Worm (Caenorhabditis elegans): ENCODE results near the gene erp-44.2.

Gene erp-44.2

ce11 chrIV:7829275-7829938 lies 5.1 kb downstream of the erp-44.2 start, which contains the start of gene C06A6.4:
C06A6.4 (minus strand) TSS chrIV:7829298.
- TF ChIP-seq elt-2 (tag; optimal IDR thresholded peaks at IDR 0.05): peak; percentile 83
- no peak for TF ChIP-seq lsy-12 (tag; optimal IDR thresholded peaks at IDR 0.05)

ce11 chrIV:7824649-7825048 lies 9.8 kb downstream of the erp-44.2 start:
- TF ChIP-seq daf-12 (tag; optimal IDR thresholded peaks at IDR 0.05): no peak
- peak; percentile 53 for TF ChIP-seq nhr-23 (tag; optimal IDR thresholded peaks at IDR 0.05)
- peak; percentile 16 for TF ChIP-seq nhr-25 (tag; optimal IDR thresholded peaks at IDR 0.05)

ce11 chrIV:7822524-7822923 lies 12.0 kb downstream of the erp-44.2 start, which contains the start of gene T14A8.2:
T14A8.2 (minus strand) TSS chrIV:7822624.
- no peak for TF ChIP-seq pqm-1 (tag; optimal IDR thresholded peaks at IDR 0.05)
- no peak for TF ChIP-seq lin-15B (tag; optimal IDR thresholded peaks at IDR 0.05)
- no peak for TF ChIP-seq ztf-11 (tag; optimal IDR thresholded peaks at IDR 0.05)
- TF ChIP-seq mdl-1 (tag; optimal IDR thresholded peaks at IDR 0.05): no peak
- no peak for TF ChIP-seq eor-1 (tag; optimal IDR thresholded peaks at IDR 0.05)
- TF ChIP-seq skn-1 (tag; optimal IDR thresholded peaks at IDR 0.05): no peak
- no peak for TF ChIP-seq unc-39 (tag; optimal IDR thresholded peaks at IDR 0.05)
- no peak for TF ChIP-seq elt-2 (tag; optimal IDR thresholded peaks at IDR 0.05)
- no peak for TF ChIP-seq nhr-23 (tag; optimal IDR thresholded peaks at IDR 0.05)
- TF ChIP-seq snpc-4 (tag; optimal IDR thresholded peaks at IDR 0.05): no peak
- TF ChIP-seq egl-27 (tag; optimal IDR thresholded peaks at IDR 0.05): no peak
- no peak for TF ChIP-seq egl-5 (tag; optimal IDR thresholded peaks at IDR 0.05)

- TF ChIP-seq lin-15B (tag; optimal IDR thresholded peaks at IDR 0.05) (peak; percentile 42), unc-62 (GFP tag; optimal IDR thresholded peaks at IDR 0.05) (peak; percentile 44), egl-5 (tag; optimal IDR thresholded peaks at IDR 0.05) (no peak), lin-39 (tag; optimal IDR thresholded peaks at IDR 0.05) (peak; percentile 84), ceh-82 (tag; optimal IDR thresholded peaks at IDR 0.05) (no peak), snpc-4 (tag; optimal IDR thresholded peaks at IDR 0.05) (peak; percentile 40), hmg-11 (tag; optimal IDR thresholded peaks at IDR 0.05) (peak; percentile 90), ZK546.5 (tag; optimal IDR thresholded peaks at IDR 0.05) (no peak), mdl-1 (tag; optimal IDR thresholded peaks at IDR 0.05) (peak; percentile 29), ceh-28 (tag; optimal IDR thresholded peaks at IDR 0.05) (peak; percentile 58), pha-4 (tag; optimal IDR thresholded peaks at IDR 0.05) (peak; percentile 51), nfya-1 (tag; optimal IDR thresholded peaks at IDR 0.05; ENCODE audit: insufficient read depth) (peak; percentile 81)
Observed at ce11 chrIV:7817852-7818251, 16.6 kb downstream of the erp-44.2 start, which contains the start of gene ric-3. ric-3 (plus strand) TSS chrIV:7818251.

ce11 chrIV:7816402-7817102 lies 17.9 kb downstream of the erp-44.2 start:
- peak; percentile 38 for TF ChIP-seq nhr-43 (tag; optimal IDR thresholded peaks at IDR 0.05; ENCODE audit: poor library complexity, severe bottlenecking)
- TF ChIP-seq egl-5 (tag; optimal IDR thresholded peaks at IDR 0.05): peak; percentile 80
- peak; percentile 11 for TF ChIP-seq nfya-1 (tag; optimal IDR thresholded peaks at IDR 0.05; ENCODE audit: insufficient read depth)
- TF ChIP-seq pha-4 (tag; optimal IDR thresholded peaks at IDR 0.05): peak; percentile 4
- TF ChIP-seq skn-1 (tag; optimal IDR thresholded peaks at IDR 0.05): no peak

ce11 chrIV:7815683-7816183 lies 18.7 kb downstream of the erp-44.2 start, which contains the start of gene cdgs-1:
cdgs-1 (minus strand) TSS chrIV:7815733.
- TF ChIP-seq nhr-76 (tag; optimal IDR thresholded peaks at IDR 0.05) (no peak), hmg-11 (tag; optimal IDR thresholded peaks at IDR 0.05) (no peak), pqm-1 (tag; optimal IDR thresholded peaks at IDR 0.05) (peak; percentile 1), nhr-43 (tag; optimal IDR thresholded peaks at IDR 0.05; ENCODE audit: poor library complexity, severe bottlenecking) (no peak), ceh-16 (tag; optimal IDR thresholded peaks at IDR 0.05) (no peak), ama-1 (optimal IDR thresholded peaks at IDR 0.05) (no peak), elt-1 (tag; optimal IDR thresholded peaks at IDR 0.05) (no peak), elt-3 (tag; optimal IDR thresholded peaks at IDR 0.05) (no peak), nhr-28 (tag; optimal IDR thresholded peaks at IDR 0.05) (no peak), tbx-2 (tag; optimal IDR thresholded peaks at IDR 0.05) (no peak), R02D3.7 (tag; optimal IDR thresholded peaks at IDR 0.05) (no peak), fkh-2 (tag; optimal IDR thresholded peaks at IDR 0.05) (peak; percentile 55), ceh-28 (tag; optimal IDR thresholded peaks at IDR 0.05) (no peak), lsy-12 (tag; optimal IDR thresholded peaks at IDR 0.05) (no peak), fos-1 (tag; optimal IDR thresholded peaks at IDR 0.05) (no peak), skn-1 (tag; optimal IDR thresholded peaks at IDR 0.05) (no peak), pha-4 (tag; optimal IDR thresholded peaks at IDR 0.05) (peak; percentile 84), fkh-10 (GFP tag; optimal IDR thresholded peaks at IDR 0.05) (peak; percentile 72), daf-12 (tag; optimal IDR thresholded peaks at IDR 0.05) (no peak), nhr-67 (tag; optimal IDR thresholded peaks at IDR 0.05) (no peak), mml-1 (tag; optimal IDR thresholded peaks at IDR 0.05) (no peak), ceh-82 (tag; optimal IDR thresholded peaks at IDR 0.05) (no peak), nhr-23 (tag; optimal IDR thresholded peaks at IDR 0.05) (no peak), egl-27 (tag; optimal IDR thresholded peaks at IDR 0.05) (no peak), nfya-1 (tag; optimal IDR thresholded peaks at IDR 0.05; ENCODE audit: insufficient read depth) (peak; percentile 69), ztf-11 (tag; optimal IDR thresholded peaks at IDR 0.05) (no peak), nhr-11 (tag; optimal IDR thresholded peaks at IDR 0.05) (no peak)

Measured in whole organism, L3 larva.